Worm (Caenorhabditis elegans) whole organism, L1 larva: ENCODE data around the gene rpt-1.

Experiments used
- C04F5.9 ChIP-seq: sonication (generic microtip); optimal IDR thresholded peaks from 2 replicates; lab custom pipeline; 2016; ENCODE audit warnings: missing genetic modification characterization, missing compliant biosample characterization
- C34B4.2 ChIP-seq: sonication (generic microtip); optimal IDR thresholded peaks from 2 replicates; lab custom pipeline; 2017; ENCODE audit warnings: mild to moderate bottlenecking, missing genetic modification characterization, missing compliant biosample characterization
- F16B12.6 ChIP-seq: fragments of 150-350 bp; optimal IDR thresholded peaks from 2 replicates; lab custom pipeline; 2014; ENCODE audit warnings: missing biosample characterization, missing genetic modification characterization
- Y116A8C.19 ChIP-seq: sonication (generic microtip); optimal IDR thresholded peaks from 2 replicates; lab custom pipeline; 2016; ENCODE audit warnings: missing compliant biosample characterization, missing genetic modification characterization, borderline replicate concordance
- aha-1 ChIP-seq: fragments of 150-350 bp; optimal IDR thresholded peaks from 2 replicates; lab custom pipeline; 2014; ENCODE audit warnings: missing biosample characterization, missing genetic modification characterization
- alr-1 ChIP-seq: fragments of 200-800 bp; sonication (Bioruptor generic); optimal IDR thresholded peaks from 2 replicates; lab custom pipeline; 2018; ENCODE audit warnings: borderline replicate concordance, mild to moderate bottlenecking, missing genetic modification characterization, missing compliant biosample characterization
- aly-2 ChIP-seq: fragments of 150-350 bp; optimal IDR thresholded peaks from 2 replicates; lab custom pipeline; 2014; ENCODE audit warnings: missing biosample characterization, missing genetic modification characterization
- ama-1 ChIP-seq: fragments of 150-350 bp; optimal IDR thresholded peaks from 2 replicates; lab custom pipeline; 2014
- blmp-1 ChIP-seq: fragments of 150-350 bp; optimal IDR thresholded peaks from 2 replicates; lab custom pipeline; 2014; ENCODE audit warnings: missing biosample characterization, missing genetic modification characterization
- ceh-63 ChIP-seq: fragments of 200-800 bp; sonication (Bioruptor generic); optimal IDR thresholded peaks from 2 replicates; lab custom pipeline; 2018; ENCODE audit warnings: mild to moderate bottlenecking, missing genetic modification characterization, missing compliant biosample characterization
- ceh-82 ChIP-seq, 3 experiments: fragments of 150-350 bp in 1 of 3; sonication (generic microtip) in 2 of 3; optimal IDR thresholded peaks; 2 replicates each; lab custom pipeline; 2014 to 2017; ENCODE audit warnings: missing biosample characterization in 3 of 3, missing genetic modification characterization in 3 of 3
- ceh-88 ChIP-seq: fragments of 200-800 bp; sonication (Bioruptor generic); IDR thresholded peaks from 2 replicates; pipeline ENCODE4 v1.3.6; 2022; ENCODE audit warnings: missing genetic modification characterization, missing compliant biosample characterization
- ces-1 ChIP-seq: fragments of 150-350 bp; optimal IDR thresholded peaks from 2 replicates; lab custom pipeline; 2014; ENCODE audit warnings: missing biosample characterization, missing genetic modification reagents, missing genetic modification characterization
- efl-1 ChIP-seq, 4 experiments: fragments of 150-350 bp; optimal IDR thresholded peaks in 3 of 4; peaks in 1 of 4; 1 replicate in 1 of 4; 2 replicates in 3 of 4; lab custom pipeline; 2014; ENCODE audit warnings: missing biosample characterization in 2 of 4, missing genetic modification characterization in 2 of 4, missing genetic modification reagents in 2 of 4
- efl-3 ChIP-seq: fragments of 200-800 bp; sonication (Bioruptor generic); optimal IDR thresholded peaks from 2 replicates; lab custom pipeline; 2018; ENCODE audit warnings: mild to moderate bottlenecking, missing genetic modification characterization, missing compliant biosample characterization
- elt-2 ChIP-seq: sonication (generic microtip); optimal IDR thresholded peaks from 2 replicates; lab custom pipeline; 2016; ENCODE audit warnings: missing genetic modification characterization, mild to moderate bottlenecking, inconsistent platforms, missing compliant biosample characterization, missing genetic modification reagents
- elt-3 ChIP-seq, 6 experiments: fragments of 150-350 bp in 1 of 6; sonication (generic microtip); optimal IDR thresholded peaks; 2 replicates each; lab custom pipeline; 2017 to 2018; ENCODE audit warnings: missing biosample characterization in 6 of 6, missing genetic modification characterization in 6 of 6, inconsistent platforms in 1 of 6
- ets-5 ChIP-seq: fragments of 200-800 bp; sonication (Bioruptor generic); IDR thresholded peaks from 2 replicates; pipeline ENCODE4 v1.3.6; 2022; ENCODE audit warnings: missing genetic modification characterization, missing compliant biosample characterization
- fkh-10 ChIP-seq: sonication (generic microtip); optimal IDR thresholded peaks from 2 replicates; lab custom pipeline; 2017; ENCODE audit warnings: missing biosample characterization, missing genetic modification reagents, missing genetic modification characterization
- fkh-4 ChIP-seq: sonication (generic microtip); optimal IDR thresholded peaks from 2 replicates; lab custom pipeline; 2016; ENCODE audit warnings: missing compliant biosample characterization, missing genetic modification characterization, borderline replicate concordance
- fkh-8 ChIP-seq: sonication (generic microtip); optimal IDR thresholded peaks from 2 replicates; lab custom pipeline; 2016; ENCODE audit warnings: mild to moderate bottlenecking, missing genetic modification characterization, missing compliant biosample characterization
- hlh-4 ChIP-seq: sonication (generic microtip); optimal IDR thresholded peaks from 2 replicates; lab custom pipeline; 2016; ENCODE audit warnings: mild to moderate bottlenecking, missing genetic modification characterization, missing compliant biosample characterization
- irx-1 ChIP-seq: sonication (generic microtip); optimal IDR thresholded peaks from 2 replicates; lab custom pipeline; 2016; ENCODE audit warnings: missing genetic modification characterization, missing compliant biosample characterization
- isw-1 ChIP-seq: fragments of 200-800 bp; sonication (Bioruptor generic); IDR thresholded peaks from 2 replicates; pipeline ENCODE4 v1.3.6; 2022; ENCODE audit warnings: missing genetic modification characterization, missing compliant biosample characterization
- jun-1 ChIP-seq: fragments of 150-350 bp; optimal IDR thresholded peaks from 2 replicates; lab custom pipeline; 2014; ENCODE audit warnings: missing biosample characterization, missing genetic modification reagents, missing genetic modification characterization
- lin-13 ChIP-seq: fragments of 150-350 bp; optimal IDR thresholded peaks from 2 replicates; lab custom pipeline; 2014; ENCODE audit warnings: missing biosample characterization, missing genetic modification reagents, missing genetic modification characterization
- lin-14 ChIP-seq: fragments of 200-800 bp; sonication (Bioruptor generic); optimal IDR thresholded peaks from 2 replicates; lab custom pipeline; 2018; ENCODE audit warnings: mild to moderate bottlenecking, missing genetic modification characterization, moderate library complexity, missing compliant biosample characterization
- lin-35 ChIP-seq, 2 experiments: fragments of 150-350 bp; optimal IDR thresholded peaks; 2 replicates each; lab custom pipeline; 2014; ENCODE audit warnings: missing biosample characterization in 2 of 2, missing genetic modification characterization in 2 of 2, missing genetic modification reagents in 2 of 2
- lir-3 ChIP-seq: sonication (generic microtip); optimal IDR thresholded peaks from 2 replicates; lab custom pipeline; 2016; ENCODE audit warnings: mild to moderate bottlenecking, missing genetic modification characterization, moderate library complexity, missing compliant biosample characterization; ENCODE audit not compliant: poor library complexity
- mef-2 ChIP-seq: fragments of 150-350 bp; optimal IDR thresholded peaks from 2 replicates; lab custom pipeline; 2014; ENCODE audit warnings: missing biosample characterization, missing genetic modification characterization
- nhr-12 ChIP-seq: sonication (generic microtip); optimal IDR thresholded peaks from 2 replicates; lab custom pipeline; 2017; ENCODE audit warnings: missing biosample characterization, missing genetic modification characterization
- nhr-19 ChIP-seq: fragments of 200-800 bp; sonication (Bioruptor generic); conservative IDR thresholded peaks from 2 replicates; pipeline ENCODE4 v1.3.6; 2022; ENCODE audit warnings: missing genetic modification characterization, missing compliant biosample characterization
- nhr-20 ChIP-seq: sonication (generic microtip); optimal IDR thresholded peaks from 2 replicates; lab custom pipeline; 2016; ENCODE audit warnings: mild to moderate bottlenecking, missing genetic modification characterization, missing compliant biosample characterization
- nhr-28 ChIP-seq: fragments of 150-350 bp; optimal IDR thresholded peaks from 2 replicates; lab custom pipeline; 2014; ENCODE audit warnings: missing biosample characterization, missing genetic modification characterization
- nhr-47 ChIP-seq: sonication (generic microtip); optimal IDR thresholded peaks from 2 replicates; lab custom pipeline; 2016; ENCODE audit warnings: mild to moderate bottlenecking, missing genetic modification characterization, moderate library complexity, missing compliant biosample characterization
- nhr-71 ChIP-seq: sonication (generic microtip); optimal IDR thresholded peaks from 2 replicates; lab custom pipeline; 2016; ENCODE audit warnings: mild to moderate bottlenecking, missing genetic modification characterization, moderate library complexity, missing compliant biosample characterization
- nhr-85 ChIP-seq: sonication (generic microtip); peaks from one replicate; lab custom pipeline; 2016; ENCODE audit warnings: missing genetic modification characterization, inconsistent platforms, missing compliant biosample characterization
- nhr-90 ChIP-seq: sonication (generic microtip); optimal IDR thresholded peaks from 2 replicates; lab custom pipeline; 2016; ENCODE audit warnings: mild to moderate bottlenecking, missing genetic modification characterization, missing compliant biosample characterization; ENCODE audit not compliant: poor library complexity
- pax-3 ChIP-seq: fragments of 200-800 bp; sonication (Bioruptor generic); optimal IDR thresholded peaks from 2 replicates; lab custom pipeline; 2018; ENCODE audit warnings: mild to moderate bottlenecking, missing genetic modification characterization, moderate library complexity, missing compliant biosample characterization
- rnt-1 ChIP-seq: sonication (generic microtip); optimal IDR thresholded peaks from 2 replicates; lab custom pipeline; 2016; ENCODE audit warnings: mild to moderate bottlenecking, missing genetic modification characterization, moderate library complexity, missing compliant biosample characterization
- skn-1 ChIP-seq: fragments of 150-350 bp; optimal IDR thresholded peaks from 2 replicates; lab custom pipeline; 2014; ENCODE audit warnings: missing biosample characterization, missing genetic modification characterization
- snpc-4 ChIP-seq: fragments of 150-350 bp; optimal IDR thresholded peaks from 2 replicates; lab custom pipeline; 2014; ENCODE audit warnings: missing biosample characterization, missing genetic modification characterization
- snu-23 ChIP-seq: sonication (generic microtip); optimal IDR thresholded peaks from 2 replicates; lab custom pipeline; 2016; ENCODE audit warnings: missing genetic modification characterization, missing compliant biosample characterization
- sptf-1 ChIP-seq: fragments of 150-350 bp; optimal IDR thresholded peaks from 2 replicates; lab custom pipeline; 2014; ENCODE audit warnings: missing biosample characterization, missing genetic modification characterization
- sup-37 ChIP-seq: fragments of 200-800 bp; sonication (Bioruptor generic); optimal IDR thresholded peaks from 2 replicates; lab custom pipeline; 2018; ENCODE audit warnings: mild to moderate bottlenecking, missing genetic modification characterization, missing compliant biosample characterization
- tlp-1 ChIP-seq: fragments of 150-350 bp; optimal IDR thresholded peaks from 2 replicates; lab custom pipeline; 2014; ENCODE audit warnings: missing biosample characterization, missing genetic modification characterization
- unc-86 ChIP-seq: sonication (generic microtip); optimal IDR thresholded peaks from 2 replicates; lab custom pipeline; 2016; ENCODE audit warnings: missing genetic modification characterization, missing compliant biosample characterization
- unc-98 ChIP-seq: fragments of 200-800 bp; sonication (Bioruptor generic); IDR thresholded peaks from 2 replicates; pipeline ENCODE4 v1.3.6; 2022; ENCODE audit warnings: missing genetic modification characterization, missing compliant biosample characterization
- vab-15 ChIP-seq: sonication (generic microtip); optimal IDR thresholded peaks from 2 replicates; lab custom pipeline; 2017; ENCODE audit warnings: missing genotype, mild to moderate bottlenecking, missing genetic modification characterization, missing compliant biosample characterization
- zag-1 ChIP-seq: fragments of 150-350 bp; optimal IDR thresholded peaks from 2 replicates; lab custom pipeline; 2014; ENCODE audit warnings: missing biosample characterization, missing genetic modification characterization
- zip-4 ChIP-seq: fragments of 200-800 bp; sonication (Bioruptor generic); optimal IDR thresholded peaks from 2 replicates; lab custom pipeline; 2018; ENCODE audit warnings: mild to moderate bottlenecking, missing genetic modification characterization, moderate library complexity, missing compliant biosample characterization
- ztf-11 ChIP-seq, 2 experiments: sonication (generic microtip); optimal IDR thresholded peaks; 2 replicates each; lab custom pipeline; 2016 to 2017; ENCODE audit warnings: missing genetic modification characterization in 2 of 2, missing biosample characterization in 1 of 2, missing compliant biosample characterization in 1 of 2

The rpt-1 gene

ce11 chrV:11993706-11994345 is 11.6 kb upstream of the rpt-1 start, which contains the start of the genes cyl-1 and C52E4.7:
cyl-1 (minus strand) TSS chrV:11993723.
C52E4.7 (plus strand) TSS chrV:11994295.
- TF ChIP-seq rnt-1 (tag; lab: Kevin White, UChicago) (peak; percentile 26), ceh-88 (GFP tag; lab: Robert Waterston, UW) (no peak), hlh-4 (no peak), nhr-28 (tag; lab: Kevin White, UChicago) (no peak), zag-1 (tag; lab: Kevin White, UChicago) (no peak), nhr-20 (tag; lab: Kevin White, UChicago) (peak; percentile 52), alr-1 (no peak), efl-1 (optimal IDR thresholded peaks at IDR 0.05; lab: Kevin White, UChicago) (peak; percentile 71 to 74), efl-1 (GFP tag; optimal IDR thresholded peaks at IDR 0.05 in 1 of 2; lab: Kevin White, UChicago) (peak; percentile 65 to 87), nhr-12 (no peak), pax-3 (tag; lab: Kevin White, UChicago) (no peak), vab-15 (tag; lab: Kevin White, UChicago) (no peak), ceh-82 (tag; optimal IDR thresholded peaks at IDR 0.05; lab: Kevin White, UChicago) (peak in 2 of 3 experiments; percentile 35 to 40), sptf-1 (tag; lab: Kevin White, UChicago) (no peak), unc-86 (tag; lab: Kevin White, UChicago) (no peak), unc-98 (GFP tag; lab: Robert Waterston, UW) (no peak), ces-1 (GFP tag; lab: Kevin White, UChicago) (no peak), aha-1 (tag; lab: Kevin White, UChicago) (no peak), aly-2 (tag; lab: Kevin White, UChicago) (no peak), C04F5.9 (tag; lab: Kevin White, UChicago) (no peak), elt-2 (tag; lab: Kevin White, UChicago) (no peak), nhr-90 (tag; lab: Kevin White, UChicago) (no peak), F16B12.6 (tag; lab: Kevin White, UChicago) (peak; percentile 91), mef-2 (tag; lab: Kevin White, UChicago) (no peak), Y116A8C.19 (tag; lab: Kevin White, UChicago) (no peak), nhr-71 (tag; lab: Kevin White, UChicago) (peak; percentile 71), snu-23 (peak; percentile 63), nhr-47 (tag; lab: Kevin White, UChicago) (peak; percentile 50), fkh-8 (tag; lab: Kevin White, UChicago) (peak; percentile 53), isw-1 (GFP tag; lab: Robert Waterston, UW) (no peak; the same call in 1 of the 2 replicates), zip-4 (GFP tag; lab: Kevin White, UChicago) (no peak), nhr-85 (tag; lab: Kevin White, UChicago) (peak; percentile 42), irx-1 (tag; lab: Kevin White, UChicago) (no peak), efl-3 (GFP tag; lab: Kevin White, UChicago) (no peak), tlp-1 (tag; lab: Kevin White, UChicago) (no peak), ztf-11 (tag; optimal IDR thresholded peaks at IDR 0.05; lab: Kevin White, UChicago) (no peak), elt-3 (tag; optimal IDR thresholded peaks at IDR 0.05; lab: Kevin White, UChicago) (peak in 1 of 6 experiments; percentile 44), nhr-19 (GFP tag; lab: Robert Waterston, UW) (0 out of 2 replicates have a peak, but pooled peaks have one; percentile 3), ama-1 (lab: Kevin White, UChicago) (no peak), ceh-63 (GFP tag; lab: Kevin White, UChicago) (no peak), skn-1 (tag; lab: Kevin White, UChicago) (peak; percentile 76), C34B4.2 (tag; lab: Kevin White, UChicago) (no peak), ets-5 (GFP tag; lab: Robert Waterston, UW) (no peak), snpc-4 (tag; lab: Kevin White, UChicago) (peak; percentile 59), lin-13 (peak; percentile 46), lin-35 (GFP tag; optimal IDR thresholded peaks at IDR 0.05; lab: Kevin White, UChicago) (peak; percentile 69 to 81), fkh-10 (GFP tag; lab: Kevin White, UChicago) (no peak), jun-1 (tag; lab: Kevin White, UChicago) (no peak), lir-3 (tag; lab: Kevin White, UChicago) (no peak), lin-14 (GFP tag; lab: Kevin White, UChicago) (peak; percentile 56), sup-37 (no peak), fkh-4 (tag; lab: Kevin White, UChicago) (no peak), blmp-1 (tag; lab: Kevin White, UChicago) (peak; percentile 72)
